Fruit fly (Drosophila melanogaster) whole organism, pupa: ENCODE measurements around the gene sdt.
A peak's percentile ranks its signal among the peaks of the same experiment; 100 is the strongest.

Source experiments
- CG10348 ChIP-seq: fragments of 200-800 bp; sonication (Bioruptor generic); IDR thresholded peaks from 2 replicates; pipeline ENCODE4 v1.3.6; 2022; ENCODE audit warnings: missing biosample characterization, missing genetic modification characterization
- CG14655 ChIP-seq: fragments of 200-800 bp; sonication (Bioruptor generic); optimal IDR thresholded peaks from 3 replicates; lab custom pipeline; 2017; ENCODE audit warnings: mild to moderate bottlenecking, missing biosample characterization, missing genetic modification reagents, missing genetic modification characterization
- CG15710 ChIP-seq: fragments of 200-800 bp; sonication (Bioruptor generic); optimal IDR thresholded peaks from 2 replicates; lab custom pipeline; 2018; ENCODE audit warnings: missing biosample characterization, mild to moderate bottlenecking, missing genetic modification characterization, moderate library complexity
- CG17806 ChIP-seq: fragments of 200-800 bp; sonication (Bioruptor generic); optimal IDR thresholded peaks from 2 replicates; lab custom pipeline; 2018; ENCODE audit warnings: missing biosample characterization, mild to moderate bottlenecking, missing genetic modification characterization, moderate library complexity
- CG34367 ChIP-seq: fragments of 200-800 bp; sonication (Bioruptor generic); optimal IDR thresholded peaks from 2 replicates; lab custom pipeline; 2018; ENCODE audit warnings: missing biosample characterization, mild to moderate bottlenecking, missing genetic modification characterization
- CG4496 ChIP-seq: fragments of 200-800 bp; sonication (Bioruptor generic); IDR thresholded peaks from 3 replicates; pipeline ENCODE4 v1.3.6; 2022; ENCODE audit warnings: missing biosample characterization, missing genetic modification characterization
- CG8159 ChIP-seq: fragments of 200-800 bp; sonication (Bioruptor generic); optimal IDR thresholded peaks from 3 replicates; lab custom pipeline; 2018; ENCODE audit warnings: missing biosample characterization, mild to moderate bottlenecking, missing genetic modification characterization, moderate library complexity
- CG8301 ChIP-seq: fragments of 200-800 bp; sonication (Bioruptor generic); optimal IDR thresholded peaks from 2 replicates; lab custom pipeline; 2018; ENCODE audit warnings: missing biosample characterization, mild to moderate bottlenecking, missing genetic modification characterization
- CG9948 ChIP-seq: fragments of 200-800 bp; sonication (Bioruptor generic); optimal IDR thresholded peaks from 2 replicates; lab custom pipeline; 2018; ENCODE audit warnings: missing biosample characterization, mild to moderate bottlenecking, missing genetic modification characterization, moderate library complexity
- D1 ChIP-seq: fragments of 200-800 bp; sonication (Bioruptor generic); optimal IDR thresholded peaks from 2 replicates; lab custom pipeline; 2018; ENCODE audit warnings: missing biosample characterization, mild to moderate bottlenecking, missing genetic modification characterization, moderate library complexity
- EcR ChIP-seq: fragments of 200-800 bp; sonication (Bioruptor generic); optimal IDR thresholded peaks from 3 replicates; lab custom pipeline; 2019; ENCODE audit warnings: missing biosample characterization, missing genetic modification characterization, mild to moderate bottlenecking, moderate library complexity, missing genetic modification reagents
- Pif1A ChIP-seq: fragments of 200-800 bp; sonication (Bioruptor generic); optimal IDR thresholded peaks from 3 replicates; lab custom pipeline; 2016; ENCODE audit warnings: missing biosample characterization, missing genetic modification characterization
- Snoo ChIP-seq: fragments of 200-800 bp; sonication (Bioruptor generic); optimal IDR thresholded peaks from 3 replicates; lab custom pipeline; 2017; ENCODE audit warnings: missing biosample characterization, mild to moderate bottlenecking, missing genetic modification characterization, inconsistent platforms
- rn ChIP-seq: fragments of 200-800 bp; sonication (Bioruptor generic); IDR thresholded peaks from 2 replicates; pipeline ENCODE4 v1.3.6; 2022; ENCODE audit warnings: missing biosample characterization, missing genetic modification characterization

DNA sequence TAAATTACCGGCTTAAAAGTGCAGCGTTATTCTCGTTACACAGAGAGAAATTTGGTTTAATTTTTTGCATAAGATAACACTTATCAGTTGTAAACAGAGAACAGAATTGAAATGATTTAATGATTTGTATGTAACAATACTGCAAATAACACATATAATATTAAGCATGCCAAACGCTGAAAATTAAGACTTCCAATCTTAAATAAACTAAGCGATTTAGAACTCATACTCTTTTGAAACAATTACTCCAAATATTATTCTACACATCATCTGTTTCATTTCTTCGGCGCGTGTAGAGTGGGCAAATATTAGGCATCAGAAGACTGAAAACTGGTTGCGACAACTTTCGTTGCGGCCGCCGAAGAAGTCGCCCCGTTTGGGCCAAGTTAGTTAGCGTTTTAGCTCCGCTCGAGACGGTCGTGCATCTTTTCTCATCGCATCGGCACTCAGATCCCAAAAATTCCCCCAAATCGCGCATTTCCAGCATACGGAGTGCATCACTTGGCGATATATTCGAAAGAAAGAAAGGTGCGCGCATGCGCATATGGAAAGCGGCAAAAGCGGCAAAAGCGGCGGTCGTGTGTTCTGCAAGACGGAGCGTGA is 74.0 kb downstream of the sdt start, which contains the start of gene CG1632:
- TF ChIP-seq CG15710 (tag; lab: Kevin White, UChicago) = peak; percentile 74
- no peak for TF ChIP-seq EcR (GFP tag; lab: Kevin White, UChicago)
- TF ChIP-seq CG14655 = peak; percentile 94
- peak; percentile 82 for TF ChIP-seq CG4496 (GFP tag; lab: Robert Waterston, UW)
- TF ChIP-seq Snoo (tag; lab: Kevin White, UChicago) = peak; percentile 77
- TF ChIP-seq CG17806 (tag; lab: Kevin White, UChicago) = peak; percentile 83
- peak; percentile 78 for TF ChIP-seq CG8159 (tag; lab: Kevin White, UChicago)
- no peak for TF ChIP-seq CG10348 (GFP tag; lab: Robert Waterston, UW)
- TF ChIP-seq Pif1A (GFP tag; lab: Kevin White, UChicago) = peak; percentile 81
- no peak for TF ChIP-seq D1 (tag; lab: Kevin White, UChicago)
- TF ChIP-seq CG34367 (tag; lab: Kevin White, UChicago) = peak; percentile 77
- TF ChIP-seq rn = 0 out of 2 replicates have a peak, but pooled peaks have one; percentile 28
- TF ChIP-seq CG8301 (tag; lab: Kevin White, UChicago) = peak; percentile 93
- peak; percentile 84 for TF ChIP-seq CG9948 (tag; lab: Kevin White, UChicago)
